Worm (Caenorhabditis elegans): Measurements from ENCODE around the gene F59E12.9.

F59E12.9 gene

ce11 chrII:5604441-5604840 lies 42.4 kb downstream of the F59E12.9 start:
- no peak for TF ChIP-seq mls-2 (tag; optimal IDR thresholded peaks at IDR 0.05)
- no peak for TF ChIP-seq pha-4 (tag; optimal IDR thresholded peaks at IDR 0.05)
- TF ChIP-seq snpc-4 (tag; optimal IDR thresholded peaks at IDR 0.05): no peak
- TF ChIP-seq lin-13 (tag; optimal IDR thresholded peaks at IDR 0.05): no peak

ce11 chrII:5603194-5603593 lies 43.6 kb downstream of the F59E12.9 start, which contains the start of gene C17G10.6:
C17G10.6 (minus strand) TSS chrII:5603294.
- no peak for TF ChIP-seq mep-1 (tag; optimal IDR thresholded peaks at IDR 0.05)
- no peak for TF ChIP-seq ceh-43 (GFP tag; optimal IDR thresholded peaks at IDR 0.05)
- no peak for TF ChIP-seq snpc-4 (tag; optimal IDR thresholded peaks at IDR 0.05)
- TF ChIP-seq nhr-2 (tag; optimal IDR thresholded peaks at IDR 0.05): no peak
- no peak for TF ChIP-seq ztf-11 (tag; optimal IDR thresholded peaks at IDR 0.05)
- no peak for TF ChIP-seq unc-120 (tag; optimal IDR thresholded peaks at IDR 0.05; ENCODE audit: poor library complexity, severe bottlenecking)
- no peak for TF ChIP-seq sptf-1 (tag; optimal IDR thresholded peaks at IDR 0.05)
- no peak for TF ChIP-seq flh-1 (GFP tag; optimal IDR thresholded peaks at IDR 0.05)
- no peak for TF ChIP-seq tbx-8 (GFP tag; optimal IDR thresholded peaks at IDR 0.05)
- no peak for TF ChIP-seq mls-2 (tag; optimal IDR thresholded peaks at IDR 0.05)
- no peak for TF ChIP-seq cnd-1 (tag; optimal IDR thresholded peaks at IDR 0.05)
- no peak for TF ChIP-seq bed-3 (GFP tag; optimal IDR thresholded peaks at IDR 0.05)
- TF ChIP-seq elt-1 (tag; optimal IDR thresholded peaks at IDR 0.05; ENCODE audit: borderline replicate concordance, insufficient read depth): no peak
- TF ChIP-seq zip-8 (tag; optimal IDR thresholded peaks at IDR 0.05): no peak
- TF ChIP-seq lin-32 (GFP tag; optimal IDR thresholded peaks at IDR 0.05): no peak
- no peak for TF ChIP-seq blmp-1 (tag; optimal IDR thresholded peaks at IDR 0.05)
- no peak for TF ChIP-seq sem-2 (GFP tag; optimal IDR thresholded peaks at IDR 0.05)

ce11 chrII:5599326-5600044 lies 47.4 kb downstream of the F59E12.9 start, which contains the start of gene C17G10.10:
C17G10.10 (minus strand) TSS chrII:5599376.
- TF ChIP-seq unc-39 (tag; optimal IDR thresholded peaks at IDR 0.05) (no peak), snpc-4 (tag; optimal IDR thresholded peaks at IDR 0.05) (no peak), lsy-2 (tag; optimal IDR thresholded peaks at IDR 0.05) (no peak), pha-4 (tag; optimal IDR thresholded peaks at IDR 0.05) (peak; percentile 12), elt-1 (tag; optimal IDR thresholded peaks at IDR 0.05; ENCODE audit: borderline replicate concordance, insufficient read depth) (no peak), ceh-39 (tag; optimal IDR thresholded peaks at IDR 0.05) (no peak), blmp-1 (tag; optimal IDR thresholded peaks at IDR 0.05) (no peak)

- TF ChIP-seq elt-3 (tag; optimal IDR thresholded peaks at IDR 0.05): no peak
Measured at ce11 chrII:5596247-5596646, 50.6 kb downstream of the F59E12.9 start, which contains the start of gene C17G10.1. C17G10.1 (plus strand) TSS chrII:5596547.

- no peak for TF ChIP-seq nhr-76 (tag; optimal IDR thresholded peaks at IDR 0.05)
- peak; percentile 39 for TF ChIP-seq ces-1 (GFP tag; optimal IDR thresholded peaks at IDR 0.05)
- TF ChIP-seq sem-2 (GFP tag; optimal IDR thresholded peaks at IDR 0.05): no peak
- TF ChIP-seq ztf-11 (tag; optimal IDR thresholded peaks at IDR 0.05): no peak
- peak; percentile 68 for TF ChIP-seq mep-1 (tag; optimal IDR thresholded peaks at IDR 0.05)
- TF ChIP-seq nhr-237 (tag; optimal IDR thresholded peaks at IDR 0.05): peak; percentile 68
- no peak for TF ChIP-seq pha-4 (tag; optimal IDR thresholded peaks at IDR 0.05)
- no peak for TF ChIP-seq lsy-2 (tag; optimal IDR thresholded peaks at IDR 0.05)
- TF ChIP-seq lin-32 (GFP tag; optimal IDR thresholded peaks at IDR 0.05): no peak
- TF ChIP-seq elt-3 (tag; optimal IDR thresholded peaks at IDR 0.05): no peak
- TF ChIP-seq sptf-1 (tag; optimal IDR thresholded peaks at IDR 0.05): peak; percentile 45
- TF ChIP-seq ceh-83 (GFP tag; optimal IDR thresholded peaks at IDR 0.05): no peak
- TF ChIP-seq ham-2 (GFP tag; optimal IDR thresholded peaks at IDR 0.05): no peak
- no peak for TF ChIP-seq M03D4.4 (tag; optimal IDR thresholded peaks at IDR 0.05)
- TF ChIP-seq flh-1 (GFP tag; optimal IDR thresholded peaks at IDR 0.05): no peak
Measured at ce11 chrII:5594210-5594764, 52.6 kb downstream of the F59E12.9 start, which contains the start of gene ttc-4. ttc-4 (plus strand) TSS chrII:5594714.

Measured in whole organism, mixed stage, embryonic.